Worm (Caenorhabditis elegans) whole organism, mixed stage, embryonic: ENCODE data around the gene mrpl-35.

Experiments used
- bed-3 ChIP-seq: fragments of 200-800 bp; sonication (Bioruptor generic); optimal IDR thresholded peaks from 3 replicates; lab custom pipeline; 2018; ENCODE audit warnings: mild to moderate bottlenecking, missing genetic modification characterization, moderate library complexity, missing compliant biosample characterization
- blmp-1 ChIP-seq: fragments of 150-350 bp; optimal IDR thresholded peaks from 2 replicates; lab custom pipeline; 2014; ENCODE audit warnings: missing biosample characterization, missing genetic modification characterization
- elt-3 ChIP-seq: fragments of 150-350 bp; optimal IDR thresholded peaks from 2 replicates; lab custom pipeline; 2014; ENCODE audit warnings: missing biosample characterization, missing genetic modification characterization
- hlh-1 ChIP-seq: fragments of 150-350 bp; optimal IDR thresholded peaks from 2 replicates; lab custom pipeline; 2014; ENCODE audit warnings: missing biosample characterization, missing genetic modification reagents, missing genetic modification characterization
- lin-13 ChIP-seq: fragments of 150-350 bp; optimal IDR thresholded peaks from 2 replicates; lab custom pipeline; 2014; ENCODE audit warnings: missing biosample characterization, missing genetic modification characterization
- lsy-2 ChIP-seq: fragments of 150-350 bp; optimal IDR thresholded peaks from 2 replicates; lab custom pipeline; 2014; ENCODE audit warnings: missing biosample characterization, missing genetic modification characterization
- mls-2 ChIP-seq: sonication (generic microtip); optimal IDR thresholded peaks from 2 replicates; lab custom pipeline; 2016; ENCODE audit warnings: mild to moderate bottlenecking, missing genetic modification characterization, moderate library complexity, missing compliant biosample characterization
- nhr-12 ChIP-seq: fragments of 150-350 bp; optimal IDR thresholded peaks from 2 replicates; lab custom pipeline; 2014; ENCODE audit warnings: missing biosample characterization, missing genetic modification characterization
- nhr-237 ChIP-seq: fragments of 150-350 bp; optimal IDR thresholded peaks from 2 replicates; lab custom pipeline; 2014; ENCODE audit warnings: missing biosample characterization, missing genetic modification characterization
- nhr-76 ChIP-seq: sonication (generic microtip); optimal IDR thresholded peaks from 2 replicates; lab custom pipeline; 2017; ENCODE audit warnings: missing biosample characterization, missing genetic modification characterization
- sptf-1 ChIP-seq: sonication (generic microtip); optimal IDR thresholded peaks from 2 replicates; lab custom pipeline; 2017; ENCODE audit warnings: mild to moderate bottlenecking, missing genetic modification characterization, moderate library complexity, missing compliant biosample characterization
- ztf-11 ChIP-seq: fragments of 150-350 bp; optimal IDR thresholded peaks from 2 replicates; lab custom pipeline; 2014; ENCODE audit warnings: missing biosample characterization, missing genetic modification characterization

DNA sequence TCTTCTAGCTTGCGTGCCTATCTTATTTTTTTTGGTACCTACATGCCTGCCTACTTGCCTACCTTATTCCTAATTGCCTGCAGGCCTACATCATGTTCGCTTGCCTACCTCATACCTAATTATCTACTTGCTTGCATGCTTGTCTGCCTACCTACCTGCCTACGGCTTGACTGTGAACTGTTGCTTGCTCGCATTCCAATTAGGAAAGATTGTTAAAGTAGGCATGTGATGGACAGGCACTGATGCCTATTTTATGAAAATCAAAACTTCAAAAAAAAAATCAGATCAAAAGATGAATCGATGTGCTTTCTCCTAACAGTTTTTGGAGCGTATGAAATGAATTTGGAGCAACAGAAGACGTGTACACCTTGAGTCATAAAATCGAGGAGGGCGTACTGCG lies 40.3 kb downstream of the mrpl-35 start:
- TF ChIP-seq lin-13 (tag; lab: Kevin White, UChicago), result no peak
- no peak for TF ChIP-seq bed-3 (GFP tag; lab: Kevin White, UChicago)
- TF ChIP-seq hlh-1, result no peak
- no peak for TF ChIP-seq elt-3 (tag; lab: Kevin White, UChicago)
- no peak for TF ChIP-seq lsy-2 (tag; lab: Kevin White, UChicago)
- TF ChIP-seq nhr-12 (tag; lab: Kevin White, UChicago), result no peak
- TF ChIP-seq blmp-1 (tag; lab: Kevin White, UChicago), result no peak
- no peak for TF ChIP-seq sptf-1 (tag; lab: Kevin White, UChicago)
- TF ChIP-seq nhr-76 (tag; lab: Kevin White, UChicago), result no peak
- no peak for TF ChIP-seq ztf-11 (tag; lab: Kevin White, UChicago)
- no peak for TF ChIP-seq nhr-237
- no peak for TF ChIP-seq mls-2 (tag; lab: Kevin White, UChicago)
